Fruit fly (Drosophila melanogaster): ENCODE results near the gene CG43844.

CG43844 gene

dm6 chr3R:21895961-21896875, 6.9 kb downstream of the CG43844 start:
- TF ChIP-seq nom (GFP tag; optimal IDR thresholded peaks at IDR 0.05) = peak; percentile 55
- no peak for TF ChIP-seq CG16813 (GFP tag; IDR thresholded peaks at IDR 0.05; ENCODE audit: partially characterized antibody)
- 0 out of 3 replicates have a peak, but pooled peaks have one; percentile 21 for TF ChIP-seq ci (GFP tag; IDR thresholded peaks at IDR 0.05)
- TF ChIP-seq MTF-1 (GFP tag; optimal IDR thresholded peaks at IDR 0.05; ENCODE audit: borderline replicate concordance) = no peak
- TF ChIP-seq sob (GFP tag; IDR thresholded peaks at IDR 0.05) = no peak
- TF ChIP-seq br (optimal IDR thresholded peaks at IDR 0.05) = no peak
- TF ChIP-seq gcm (GFP tag; optimal IDR thresholded peaks at IDR 0.05) = no peak
- no peak for TF ChIP-seq CG10462 (GFP tag; optimal IDR thresholded peaks at IDR 0.05)
- TF ChIP-seq CG13424 (tag; optimal IDR thresholded peaks at IDR 0.05) = no peak
- no peak for TF ChIP-seq knrl (GFP tag; IDR thresholded peaks at IDR 0.05; ENCODE audit: partially characterized antibody)
- TF ChIP-seq CG4282 (GFP tag; optimal IDR thresholded peaks at IDR 0.05) = no peak
- 0 out of 2 replicates have a peak, but pooled peaks have one; percentile 6 for TF ChIP-seq Drgx (GFP tag; IDR thresholded peaks at IDR 0.05)
- TF ChIP-seq Ets65A (GFP tag) = peak; percentile 72
- TF ChIP-seq fu2 (GFP tag; optimal IDR thresholded peaks at IDR 0.05) = no peak

- TF ChIP-seq crol (GFP tag; IDR thresholded peaks at IDR 0.05) (no peak), row (GFP tag; IDR thresholded peaks at IDR 0.05) (no peak; the same call in 2 of the 3 replicates), nom (GFP tag; optimal IDR thresholded peaks at IDR 0.05) (peak; percentile 95), NC2β (GFP tag; optimal IDR thresholded peaks at IDR 0.05) (no peak), CG16813 (GFP tag; IDR thresholded peaks at IDR 0.05; ENCODE audit: partially characterized antibody) (no peak), CG8089 (GFP tag; optimal IDR thresholded peaks at IDR 0.05) (no peak), H15 (GFP tag; IDR thresholded peaks at IDR 0.05) (0 out of 3 replicates have a peak, but pooled peaks have one; percentile 21), ttk (GFP tag; IDR thresholded peaks at IDR 0.05) (peak; percentile 30; the same call in 1 of the 2 replicates), lmd (GFP tag; IDR thresholded peaks at IDR 0.05) (peak; percentile 24; the same call in 1 of the 2 replicates), Ada2b (GFP tag; IDR thresholded peaks at IDR 0.05) (0 out of 2 replicates have a peak, but pooled peaks have one; percentile 5), Poxn (GFP tag; IDR thresholded peaks at IDR 0.05) (no peak), CG13424 (tag; optimal IDR thresholded peaks at IDR 0.05) (no peak), corto (GFP tag; optimal IDR thresholded peaks at IDR 0.05) (peak; percentile 61), ci (GFP tag; IDR thresholded peaks at IDR 0.05) (0 out of 3 replicates have a peak, but pooled peaks have one; percentile 11), B-H1 (GFP tag; IDR thresholded peaks at IDR 0.05) (no peak), az2 (GFP tag; optimal IDR thresholded peaks at IDR 0.05) (no peak), bsh (GFP tag; optimal IDR thresholded peaks at IDR 0.05) (peak in 1 of 2 experiments; percentile 96), CG14050 (GFP tag; IDR thresholded peaks at IDR 0.05) (no peak), z (GFP tag; IDR thresholded peaks at IDR 0.05) (no peak), Drgx (GFP tag; IDR thresholded peaks at IDR 0.05) (peak; percentile 96), slbo (GFP tag; IDR thresholded peaks at IDR 0.05) (peak; percentile 41; the same call in 1 of the 2 replicates), gcm (GFP tag; optimal IDR thresholded peaks at IDR 0.05) (no peak), lbe (GFP tag; optimal IDR thresholded peaks at IDR 0.05) (peak; percentile 84)
Observed at dm6 chr3R:21897565-21897964, 8.2 kb downstream of the CG43844 start.

- no peak for TF ChIP-seq CG10267 (tag; optimal IDR thresholded peaks at IDR 0.05)
- TF ChIP-seq CG3726 (GFP tag; IDR thresholded peaks at IDR 0.05) = 0 out of 3 replicates have a peak, but pooled peaks have one; percentile 6
- peak; percentile 66 for TF ChIP-seq CG4360 (GFP tag; IDR thresholded peaks at IDR 0.05)
Observed at dm6 chr3R:21898758-21899157, 9.4 kb downstream of the CG43844 start.

- peak; percentile 63; the same call in 1 of the 2 replicates for TF ChIP-seq Drgx (GFP tag; IDR thresholded peaks at IDR 0.05)
- TF ChIP-seq nom (GFP tag; optimal IDR thresholded peaks at IDR 0.05) = peak; percentile 47
- TF ChIP-seq MBD-R2 (GFP tag; IDR thresholded peaks at IDR 0.05) = no peak
- TF ChIP-seq CG11456 (GFP tag; IDR thresholded peaks at IDR 0.05) = 0 out of 3 replicates have a peak, but pooled peaks have one; percentile 15
- peak in 1 of 2 experiments; percentile 31 for TF ChIP-seq bsh (GFP tag; optimal IDR thresholded peaks at IDR 0.05)
Observed at dm6 chr3R:21899170-21899575, 9.8 kb downstream of the CG43844 start.

Data from whole organism, embryonic.